Worm (Caenorhabditis elegans): Measurements from ENCODE around the gene C55C3.4.

- no peak for TF ChIP-seq nhr-76 (tag; optimal IDR thresholded peaks at IDR 0.05)
- TF ChIP-seq nhr-237 (tag; optimal IDR thresholded peaks at IDR 0.05) = no peak
Measured at ce11 chrIV:5662886-5663285, 15.1 kb downstream of the C55C3.4 start.

Measured in whole organism, L1 larva.